Fruit fly (Drosophila melanogaster): ENCODE results near the gene pll.

pll gene

dm6 chr3R:27288202-27289135 is 35.5 kb upstream of the pll start, which contains the start of the genes bigmax and Hmu (continued):
- TF ChIP-seq CG6854 (GFP tag; optimal IDR thresholded peaks at IDR 0.05) (peak; percentile 59), CG17829 (tag; optimal IDR thresholded peaks at IDR 0.05) (peak; percentile 88), Nf-YC (tag; optimal IDR thresholded peaks at IDR 0.05) (peak; percentile 70), gsb (GFP tag; IDR thresholded peaks at IDR 0.05) (0 out of 2 replicates have a peak, but pooled peaks have one; percentile 48), cg (GFP tag; optimal IDR thresholded peaks at IDR 0.05) (no peak), amos (GFP tag; IDR thresholded peaks at IDR 0.05; ENCODE audit: partially characterized antibody) (peak; percentile 87), Med (GFP tag) (peak; percentile 99), Dad (GFP tag; optimal IDR thresholded peaks at IDR 0.05) (peak; percentile 86), CG11723 (GFP tag; optimal IDR thresholded peaks at IDR 0.05) (peak; percentile 53), Myb (GFP tag; optimal IDR thresholded peaks at IDR 0.05) (peak; percentile 81), Dip3 (GFP tag; optimal IDR thresholded peaks at IDR 0.05) (peak; percentile 85), danr (GFP tag; IDR thresholded peaks at IDR 0.05) (peak; percentile 48; the same call in 1 of the 2 replicates), CG6654 (GFP tag; optimal IDR thresholded peaks at IDR 0.05) (no peak), CG6175 (GFP tag; IDR thresholded peaks at IDR 0.05) (peak; percentile 64; the same call in 1 of the 3 replicates), CG6765 (GFP tag; optimal IDR thresholded peaks at IDR 0.05) (no peak), lilli (GFP tag; optimal IDR thresholded peaks at IDR 0.05) (peak; percentile 94), CG7928 (GFP tag; optimal IDR thresholded peaks at IDR 0.05) (peak; percentile 70), CG13424 (tag; optimal IDR thresholded peaks at IDR 0.05) (peak; percentile 86), B-H2 (GFP tag; optimal IDR thresholded peaks at IDR 0.05) (peak; percentile 76), slou (GFP tag; optimal IDR thresholded peaks at IDR 0.05) (peak; percentile 63), dimm (GFP tag; IDR thresholded peaks at IDR 0.05) (peak; percentile 15; the same call in 1 of the 2 replicates), BtbVII (GFP tag; optimal IDR thresholded peaks at IDR 0.05) (peak; percentile 27), tgo (GFP tag; IDR thresholded peaks at IDR 0.05) (peak; percentile 75), CG8089 (GFP tag; optimal IDR thresholded peaks at IDR 0.05) (peak; percentile 72), pnt (GFP tag; optimal IDR thresholded peaks at IDR 0.05) (peak; percentile 86), abd-A (tag; optimal IDR thresholded peaks at IDR 0.05) (peak; percentile 44), repo (GFP tag; optimal IDR thresholded peaks at IDR 0.05) (peak; percentile 81), bbx (GFP tag; IDR thresholded peaks at IDR 0.05; ENCODE audit: partially characterized antibody) (peak; percentile 88), pzg (GFP tag; optimal IDR thresholded peaks at IDR 0.05) (peak; percentile 96), chif (GFP tag; optimal IDR thresholded peaks at IDR 0.05) (peak; percentile 87 to 89), sd (tag; optimal IDR thresholded peaks at IDR 0.05) (peak; percentile 95), CG33213 (GFP tag; optimal IDR thresholded peaks at IDR 0.05) (peak; percentile 86), CG12659 (GFP tag; optimal IDR thresholded peaks at IDR 0.05) (peak; percentile 91), CG17385 (GFP tag; optimal IDR thresholded peaks at IDR 0.05) (peak; percentile 63), CHES-1-like (GFP tag; optimal IDR thresholded peaks at IDR 0.05) (peak; percentile 92), HLHmδ (GFP tag; optimal IDR thresholded peaks at IDR 0.05) (no peak), CG3726 (GFP tag; IDR thresholded peaks at IDR 0.05) (peak; percentile 65; the same call in 2 of the 3 replicates), CG9727 (GFP tag; optimal IDR thresholded peaks at IDR 0.05) (peak; percentile 82), CG17361 (GFP tag; IDR thresholded peaks at IDR 0.05) (peak; percentile 86), Doc3 (GFP tag; IDR thresholded peaks at IDR 0.05; ENCODE audit: partially characterized antibody) (peak; percentile 95), ssp (GFP tag; IDR thresholded peaks at IDR 0.05) (peak; percentile 81), H2.0 (GFP tag; IDR thresholded peaks at IDR 0.05) (peak; percentile 86), Oaz (GFP tag; IDR thresholded peaks at IDR 0.05) (peak; percentile 72), CG1602 (GFP tag; optimal IDR thresholded peaks at IDR 0.05) (peak; percentile 84), jumu (GFP tag; optimal IDR thresholded peaks at IDR 0.05) (peak; percentile 89), bowl (GFP tag; IDR thresholded peaks at IDR 0.05) (0 out of 2 replicates have a peak, but pooled peaks have one; percentile 20), onecut (GFP tag; IDR thresholded peaks at IDR 0.05) (peak; percentile 59), esg (GFP tag; conservative IDR thresholded peaks at IDR 0.05) (peak; percentile 61)

Data from whole organism, embryonic.